Fruit fly (Drosophila melanogaster) S2 (cell line): ENCODE results near the gene Rab11.

ENCODE experiments used
- CG8478 ChIP-seq: fragments of >200 bp; optimal IDR thresholded peaks from 2 replicates; lab custom pipeline; 2018
- CTCF ChIP-seq, 2 experiments: fragments of >200 bp; optimal IDR thresholded peaks; 2 replicates each; lab custom pipeline; 2018

Rab11 gene

dm6 chr3R:21138220-21138754, 27.1 kb downstream of the Rab11 start, which contains the start of gene meigo:
Gene meigo, plus strand, starts transcription at chr3R:21138270.
- TF ChIP-seq CTCF (optimal IDR thresholded peaks at IDR 0.05; lab: Kevin White, UChicago) (no peak), CG8478 (lab: Kevin White, UChicago) (no peak)

DNA sequence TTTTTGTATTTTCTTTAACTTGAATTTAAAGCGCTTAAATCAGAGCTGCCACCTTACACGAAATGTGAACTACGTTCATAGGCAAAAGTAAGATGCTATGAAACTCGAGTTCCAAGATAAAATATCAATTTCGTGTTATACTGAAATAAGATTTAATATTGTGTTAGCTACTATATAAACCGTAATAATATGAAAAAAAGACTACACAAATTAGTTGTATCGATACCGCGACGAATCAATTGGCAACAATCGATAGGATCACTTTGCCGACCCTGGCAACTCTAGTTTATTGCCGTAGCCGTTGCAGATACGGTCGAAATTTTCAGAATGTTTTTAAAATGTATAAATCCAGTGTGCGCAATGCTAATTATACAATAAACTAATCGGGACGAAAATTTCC, 29.2 kb downstream of the Rab11 start, which contains the start of gene SNF4Agamma:
Gene SNF4Agamma, plus strand, starts transcription at position 282 of the 400 bp plus-strand sequence.
- TF ChIP-seq CTCF (optimal IDR thresholded peaks at IDR 0.05; lab: Kevin White, UChicago) (no peak), CG8478 (lab: Kevin White, UChicago) (no peak)

DNA sequence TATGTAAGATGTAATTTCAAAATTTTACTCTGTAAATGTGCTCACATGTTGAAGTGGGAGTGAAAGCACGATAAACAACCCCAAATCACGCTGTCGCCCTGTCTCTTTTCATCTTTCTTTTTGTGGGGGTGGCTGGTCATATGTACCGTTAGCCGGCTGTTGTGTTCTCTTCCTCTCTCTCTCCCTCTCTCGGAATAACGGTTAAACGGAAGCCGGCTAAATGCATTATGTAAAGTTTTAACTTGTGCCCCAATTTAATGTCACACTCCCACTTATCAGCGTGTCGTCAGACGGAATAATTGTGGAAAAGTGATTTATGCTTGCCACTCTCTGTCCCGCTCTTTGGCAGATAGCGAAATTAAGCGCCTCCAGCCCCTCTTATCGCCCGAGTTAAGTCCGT, 30.1 kb downstream of the Rab11 start:
- TF ChIP-seq CTCF (optimal IDR thresholded peaks at IDR 0.05; lab: Kevin White, UChicago) (no peak), CG8478 (lab: Kevin White, UChicago) (no peak)

DNA sequence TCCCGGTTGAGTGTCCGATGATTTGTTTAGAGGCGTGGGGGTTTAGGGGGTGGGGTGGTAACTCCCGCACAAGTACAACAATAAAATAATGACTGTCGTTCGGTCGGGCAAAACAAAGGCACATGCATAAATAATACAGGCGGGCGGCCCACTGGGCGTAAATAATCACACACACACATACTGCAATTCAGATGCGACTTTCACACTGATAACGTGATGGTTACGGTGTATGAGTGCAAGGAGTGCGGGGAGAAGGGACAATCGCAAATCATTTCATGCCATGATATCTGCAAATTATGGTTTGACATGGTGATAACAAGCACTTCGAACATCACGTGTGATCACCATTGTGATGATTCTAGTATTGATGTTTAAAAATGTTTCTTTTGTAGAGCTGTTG, 38.9 kb downstream of the Rab11 start:
- no peak for TF ChIP-seq CTCF (optimal IDR thresholded peaks at IDR 0.05; lab: Kevin White, UChicago)
- no peak for TF ChIP-seq CG8478 (lab: Kevin White, UChicago)

DNA sequence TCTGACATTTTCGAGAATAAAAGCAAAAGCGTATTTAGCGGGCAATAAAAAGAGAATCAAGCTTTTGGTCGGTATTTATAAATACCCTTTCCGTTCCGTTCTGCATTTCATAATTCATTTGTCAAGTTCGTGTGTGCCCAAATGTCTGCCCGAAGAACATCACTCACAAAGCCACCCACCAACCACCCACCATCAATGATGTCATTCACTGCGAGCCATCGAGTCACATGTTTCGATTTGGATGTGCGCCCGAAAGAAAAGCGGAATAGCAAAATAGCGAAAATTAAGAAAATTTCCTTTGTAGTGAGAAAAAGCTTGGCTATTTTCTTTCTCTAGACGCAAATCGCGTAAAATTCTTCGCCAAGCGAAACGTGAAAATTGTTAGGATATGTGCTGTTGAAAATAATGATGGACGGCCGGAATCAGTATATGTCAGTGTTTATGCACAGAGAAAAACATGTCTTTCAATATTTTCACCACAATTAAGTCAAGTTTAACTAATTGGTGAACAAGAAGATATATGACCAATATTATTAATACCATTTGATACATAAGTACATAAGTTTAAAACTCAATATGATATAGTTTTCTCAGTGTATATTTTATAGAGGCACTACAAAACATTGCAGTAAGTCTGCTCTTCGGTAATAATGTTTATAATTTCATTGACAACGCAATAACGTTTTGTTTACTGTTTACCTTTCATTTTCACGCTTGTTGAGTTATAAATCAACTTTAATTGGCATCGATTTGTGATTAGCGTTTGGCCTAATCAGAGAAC, 40.1 kb downstream of the Rab11 start:
- TF ChIP-seq CTCF (optimal IDR thresholded peaks at IDR 0.05; lab: Kevin White, UChicago) = no peak

DNA sequence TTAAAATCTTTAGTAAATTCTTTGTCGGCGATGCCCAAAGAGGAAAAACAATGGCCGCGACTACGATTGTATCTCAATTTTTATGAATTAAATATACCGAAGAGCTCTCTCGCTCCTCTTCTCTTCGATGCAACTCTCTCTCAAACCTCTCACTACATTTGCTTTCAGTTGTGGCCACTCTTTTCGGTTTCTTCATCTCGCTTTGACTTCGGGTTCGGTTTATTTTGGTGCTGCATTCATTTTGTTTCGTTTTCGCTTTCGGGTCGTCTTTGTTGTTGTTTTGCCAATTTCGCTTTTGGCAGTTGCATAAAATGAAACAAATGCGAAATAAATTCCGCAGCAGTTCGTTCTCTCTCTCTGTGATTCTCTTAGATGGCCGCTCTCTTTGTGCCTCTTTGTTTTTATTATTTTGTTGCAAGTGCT, 41.7 kb downstream of the Rab11 start:
- no peak for TF ChIP-seq CTCF (optimal IDR thresholded peaks at IDR 0.05; lab: Kevin White, UChicago)
- TF ChIP-seq CG8478 (lab: Kevin White, UChicago) = no peak

DNA sequence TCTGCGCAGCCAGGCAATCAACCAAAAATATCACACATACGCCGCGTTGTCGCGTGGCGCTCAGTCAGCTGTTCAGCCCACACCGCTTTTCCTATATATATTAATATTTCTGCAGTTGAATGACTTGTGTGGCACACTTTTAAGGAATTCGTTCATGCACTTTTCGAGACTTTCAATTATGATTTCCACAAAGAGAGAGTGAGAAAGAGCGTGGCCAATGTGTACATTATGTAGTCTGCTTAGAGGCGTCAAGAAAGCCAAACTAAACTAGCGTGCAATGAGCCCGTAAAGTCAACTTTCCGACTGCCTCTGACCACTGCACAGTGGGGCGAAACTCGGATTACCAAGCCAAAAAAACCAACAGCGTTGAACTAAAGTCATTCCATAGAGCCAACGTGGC, 42.9 kb downstream of the Rab11 start:
- TF ChIP-seq CG8478 (lab: Kevin White, UChicago) = no peak
- TF ChIP-seq CTCF (optimal IDR thresholded peaks at IDR 0.05; lab: Kevin White, UChicago) = no peak

DNA sequence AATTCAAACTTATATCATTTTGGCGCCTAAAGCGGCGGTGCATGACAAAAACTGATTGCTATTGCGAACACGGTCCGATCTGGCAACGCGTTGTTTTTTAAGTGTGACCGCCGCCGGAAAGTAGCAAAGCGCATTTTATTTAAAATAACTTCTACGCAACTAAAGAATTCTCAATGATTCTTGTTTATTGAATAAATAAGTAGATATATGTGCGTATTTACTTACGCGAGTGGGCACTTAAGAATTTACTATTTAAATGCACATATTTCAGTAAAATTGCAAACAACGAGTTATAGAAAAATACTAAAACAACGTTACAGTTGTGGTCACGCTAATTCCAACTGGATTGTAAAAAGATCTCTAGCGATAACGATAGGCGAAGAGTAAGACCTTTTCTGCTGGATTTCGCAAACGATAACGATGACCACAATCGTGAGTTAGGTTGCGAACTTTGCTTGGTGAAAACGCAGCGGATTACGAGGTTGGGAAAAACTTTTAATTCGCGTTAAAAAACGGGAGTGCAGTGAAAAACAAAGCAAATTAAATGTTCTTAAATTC, 44.8 kb downstream of the Rab11 start:
- TF ChIP-seq CG8478 (lab: Kevin White, UChicago) = no peak
- TF ChIP-seq CTCF (optimal IDR thresholded peaks at IDR 0.05; lab: Kevin White, UChicago) = peak in 1 of 2 experiments; percentile 15

DNA sequence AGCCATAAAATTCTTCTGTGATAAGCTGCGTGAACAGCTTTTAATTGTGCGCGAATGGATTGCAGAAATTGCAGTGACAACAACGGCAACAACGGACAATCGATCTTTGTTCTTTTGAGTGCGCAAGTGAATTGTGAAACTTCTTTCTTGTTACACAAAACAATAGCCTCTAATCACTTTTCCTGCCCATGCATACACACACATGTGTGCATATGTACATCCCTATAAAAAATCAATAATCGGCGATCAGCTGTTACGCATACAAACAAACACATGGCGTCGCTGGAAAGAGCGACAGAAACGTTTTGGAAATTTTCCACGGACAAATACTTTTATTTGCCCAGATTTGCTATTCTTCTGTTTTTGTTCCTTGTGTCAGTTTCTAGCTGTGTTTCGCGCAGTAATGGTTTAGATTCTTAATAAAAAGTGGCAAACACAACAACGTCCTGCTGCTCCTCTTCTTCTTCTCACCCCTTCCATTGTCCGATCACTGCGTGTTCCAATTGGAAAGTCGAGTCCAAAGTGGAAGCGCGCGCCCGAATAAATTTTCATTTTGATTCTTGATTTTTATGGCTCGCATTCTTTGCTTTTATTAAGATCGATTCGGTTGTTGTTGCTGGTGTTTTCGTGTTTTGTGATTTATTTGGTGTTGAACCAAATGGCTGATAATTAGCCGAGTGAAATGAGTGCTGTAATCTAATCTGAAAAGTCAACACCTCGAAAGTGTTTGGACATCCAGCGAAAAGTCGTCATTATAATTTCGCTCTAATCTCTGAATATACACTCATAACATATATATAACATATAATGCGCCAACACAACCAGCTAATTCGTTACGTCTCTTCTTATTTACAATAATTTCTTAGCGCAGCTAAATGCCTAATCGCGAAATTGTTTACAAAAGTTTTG, 45.6 kb downstream of the Rab11 start:
- TF ChIP-seq CTCF (optimal IDR thresholded peaks at IDR 0.05; lab: Kevin White, UChicago) = no peak
- TF ChIP-seq CG8478 (lab: Kevin White, UChicago) = no peak

DNA sequence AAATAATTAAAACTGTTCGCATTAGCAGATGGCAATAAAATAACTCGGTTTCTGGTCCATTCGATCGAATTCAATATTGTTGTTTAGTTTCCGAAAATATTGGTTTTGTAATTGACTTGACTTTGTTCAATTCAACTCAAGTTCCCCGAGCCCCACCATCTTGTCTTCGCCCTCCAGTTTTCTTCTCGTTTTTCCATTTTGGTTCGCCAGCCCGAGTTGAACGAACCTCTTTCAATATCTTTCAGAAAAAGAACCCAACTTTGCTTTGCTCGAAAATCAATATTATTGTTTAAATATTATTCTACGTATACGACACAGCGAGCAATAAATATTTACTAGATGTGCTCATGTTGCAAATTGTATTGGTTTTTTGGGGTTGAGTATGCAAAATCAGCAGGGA, 47.4 kb downstream of the Rab11 start:
- TF ChIP-seq CTCF (optimal IDR thresholded peaks at IDR 0.05; lab: Kevin White, UChicago) (no peak), CG8478 (lab: Kevin White, UChicago) (no peak)

- no peak for TF ChIP-seq CG8478 (lab: Kevin White, UChicago)
- TF ChIP-seq CTCF (optimal IDR thresholded peaks at IDR 0.05; lab: Kevin White, UChicago) = no peak
Observed at dm6 chr3R:21161042-21161532, 49.9 kb downstream of the Rab11 start, which contains the start of gene cDIP. Gene cDIP, minus strand, starts transcription at chr3R:21161092.

DNA sequence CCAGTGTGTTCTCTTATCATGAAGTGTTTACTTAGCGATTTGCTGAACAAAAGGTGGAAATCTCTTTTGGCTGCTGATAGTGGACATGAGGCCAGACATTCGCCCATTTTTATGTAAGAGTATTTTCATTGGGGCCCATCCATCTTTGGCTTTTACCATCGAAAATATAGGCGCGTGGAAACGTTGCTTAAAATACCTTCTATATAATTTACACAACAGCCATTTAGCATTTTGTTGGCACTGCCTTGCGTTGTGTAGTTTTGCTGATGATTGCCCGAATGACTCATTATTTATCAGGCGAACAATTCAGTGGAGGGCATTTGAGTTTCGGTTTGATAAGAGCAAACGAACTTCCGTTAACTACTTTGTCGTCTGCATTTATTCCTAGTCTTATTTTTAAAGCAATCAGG, 50.4 kb downstream of the Rab11 start:
- no peak for TF ChIP-seq CTCF (optimal IDR thresholded peaks at IDR 0.05; lab: Kevin White, UChicago)
- no peak for TF ChIP-seq CG8478 (lab: Kevin White, UChicago)

DNA sequence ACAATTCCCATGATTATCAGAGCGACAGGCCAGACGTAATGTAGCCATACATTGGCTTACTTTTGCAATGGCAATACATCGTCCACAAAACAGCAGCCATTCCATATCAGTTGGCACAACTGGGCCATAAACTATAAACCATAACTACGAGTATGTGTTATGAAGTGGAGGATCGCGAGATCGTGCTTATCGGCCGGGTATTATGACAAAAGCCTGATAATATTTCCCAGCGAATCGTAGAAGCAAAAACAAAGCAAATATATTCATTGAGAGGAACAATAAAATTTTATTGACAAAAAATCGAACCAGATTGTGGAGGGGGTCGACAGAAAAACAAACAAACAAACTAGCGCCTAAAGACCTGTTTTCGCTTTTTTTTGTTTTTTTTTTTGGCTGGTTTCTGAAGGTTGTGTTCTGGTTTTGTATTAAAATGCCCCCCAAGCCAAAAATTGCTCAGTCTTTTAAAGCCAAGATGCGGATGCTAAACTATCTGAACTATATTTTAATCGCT, 52.2 kb downstream of the Rab11 start, which contains the start of gene CG5810:
Gene CG5810, plus strand, starts transcription at position 461 of the 511 bp plus-strand sequence.
- TF ChIP-seq CTCF (optimal IDR thresholded peaks at IDR 0.05; lab: Kevin White, UChicago) (no peak), CG8478 (lab: Kevin White, UChicago) (no peak)
